Fruit fly (Drosophila melanogaster) whole organism, embryonic: ENCODE measurements around the gene CG14054.

Experiments
- CG10267 ChIP-seq: fragments of 200-800 bp; sonication (Bioruptor generic); optimal IDR thresholded peaks from 2 replicates; lab custom pipeline; 2018; ENCODE audit warnings: missing biosample characterization, mild to moderate bottlenecking, missing genetic modification characterization, moderate library complexity
- CG10366 ChIP-seq: fragments of 200-800 bp; sonication (Bioruptor generic); IDR thresholded peaks from 2 replicates; pipeline ENCODE4 v1.3.6; 2022; ENCODE audit warnings: missing biosample characterization, missing genetic modification characterization
- CG10431 ChIP-seq: fragments of 200-800 bp; sonication (Bioruptor generic); optimal IDR thresholded peaks from 3 replicates; lab custom pipeline; 2018; ENCODE audit warnings: missing biosample characterization, mild to moderate bottlenecking, missing genetic modification characterization
- CG11398 ChIP-seq: fragments of 200-800 bp; sonication (Bioruptor generic); optimal IDR thresholded peaks from 2 replicates; lab custom pipeline; 2016; ENCODE audit warnings: missing biosample characterization, missing genetic modification characterization
- CG11504 ChIP-seq: fragments of 200-800 bp; sonication (Bioruptor generic); optimal IDR thresholded peaks from 3 replicates; lab custom pipeline; 2019; ENCODE audit warnings: missing biosample characterization, mild to moderate bottlenecking, missing genetic modification characterization, moderate library complexity
- CG12769 ChIP-seq: fragments of 200-800 bp; sonication (Bioruptor generic); optimal IDR thresholded peaks from 2 replicates; lab custom pipeline; 2019; ENCODE audit warnings: missing biosample characterization, mild to moderate bottlenecking, missing genetic modification characterization, moderate library complexity
- CG13296 ChIP-seq: fragments of 200-800 bp; sonication (Bioruptor generic); optimal IDR thresholded peaks from 3 replicates; lab custom pipeline; 2018; ENCODE audit warnings: missing biosample characterization, mild to moderate bottlenecking, missing genetic modification characterization
- CG13775 ChIP-seq: fragments of 200-800 bp; sonication (Bioruptor generic); optimal IDR thresholded peaks from 3 replicates; lab custom pipeline; 2017; ENCODE audit warnings: missing biosample characterization, mild to moderate bottlenecking, missing genetic modification characterization
- CG14441 ChIP-seq: fragments of 200-800 bp; sonication (Bioruptor generic); IDR thresholded peaks from 2 replicates; pipeline ENCODE4 v1.3.6; 2022; ENCODE audit warnings: missing biosample characterization, missing genetic modification characterization
- CG1602 ChIP-seq: fragments of 200-800 bp; sonication (Bioruptor generic); optimal IDR thresholded peaks from 3 replicates; lab custom pipeline; 2016; ENCODE audit warnings: missing biosample characterization, missing genetic modification characterization
- CG31365 ChIP-seq: fragments of 200-800 bp; sonication (Bioruptor generic); optimal IDR thresholded peaks from 2 replicates; lab custom pipeline; 2018; ENCODE audit warnings: missing biosample characterization, mild to moderate bottlenecking, missing genetic modification characterization
- CG32532 ChIP-seq: fragments of 200-800 bp; sonication (Bioruptor generic); IDR thresholded peaks from 2 replicates; pipeline ENCODE4 v1.3.6; 2022; ENCODE audit warnings: missing biosample characterization, missing genetic modification characterization
- CG3407 ChIP-seq: fragments of 200-800 bp; sonication (Bioruptor generic); optimal IDR thresholded peaks from 2 replicates; lab custom pipeline; 2018; ENCODE audit warnings: missing biosample characterization, mild to moderate bottlenecking, missing genetic modification characterization
- CG3847 ChIP-seq: fragments of 200-800 bp; sonication (Bioruptor generic); IDR thresholded peaks from 2 replicates; pipeline ENCODE4 v1.3.6; 2022; ENCODE audit warnings: missing biosample characterization, missing genetic modification characterization
- CG4424 ChIP-seq: fragments of 200-800 bp; sonication (Bioruptor generic); optimal IDR thresholded peaks from 3 replicates; lab custom pipeline; 2016; ENCODE audit warnings: missing biosample characterization, missing genetic modification characterization
- CG8089 ChIP-seq: fragments of 200-800 bp; sonication (Bioruptor generic); optimal IDR thresholded peaks from 3 replicates; lab custom pipeline; 2016; ENCODE audit warnings: missing biosample characterization, missing genetic modification characterization
- CG8281 ChIP-seq: fragments of 200-800 bp; sonication (Bioruptor generic); optimal IDR thresholded peaks from 2 replicates; lab custom pipeline; 2018; ENCODE audit warnings: missing biosample characterization, mild to moderate bottlenecking, missing genetic modification characterization, moderate library complexity
- CG8290 ChIP-seq, 3 experiments: fragments of 200-800 bp; sonication (Bioruptor generic); optimal IDR thresholded peaks; 2 replicates each; lab custom pipeline; 2016 to 2019; ENCODE audit warnings: missing biosample characterization in 3 of 3, missing genetic modification characterization in 3 of 3, mild to moderate bottlenecking in 2 of 3, moderate library complexity in 1 of 3
- Deaf1 ChIP-seq: fragments of 200-800 bp; optimal IDR thresholded peaks from 3 replicates; lab custom pipeline; 2019; ENCODE audit warnings: missing biosample characterization, mild to moderate bottlenecking, missing genetic modification characterization, moderate library complexity
- Dip2 ChIP-seq: fragments of 200-800 bp; sonication (Bioruptor generic); IDR thresholded peaks from 2 replicates; pipeline ENCODE4 v1.3.6; 2022; ENCODE audit warnings: missing biosample characterization, missing genetic modification characterization
- Drgx ChIP-seq: fragments of 200-800 bp; sonication (Bioruptor generic); IDR thresholded peaks from 2 replicates; pipeline ENCODE4 v1.3.6; 2022; ENCODE audit warnings: missing biosample characterization, missing genetic modification characterization
- Eip74EF ChIP-seq, 2 experiments: fragments of 200-800 bp in 1 of 2; fragments of >200 bp in 1 of 2; sonication (Bioruptor generic) in 1 of 2; optimal IDR thresholded peaks; 2 replicates each; lab custom pipeline; 2017 to 2019; ENCODE audit warnings: missing biosample characterization in 2 of 2, missing genetic modification characterization in 2 of 2, mild to moderate bottlenecking in 1 of 2, moderate library complexity in 1 of 2
- Ets97D ChIP-seq: fragments of 200-800 bp; sonication (Bioruptor generic); optimal IDR thresholded peaks from 3 replicates; lab custom pipeline; 2016; ENCODE audit warnings: missing biosample characterization, missing genetic modification characterization
- H15 ChIP-seq: fragments of 200-800 bp; sonication (Bioruptor generic); IDR thresholded peaks from 3 replicates; pipeline ENCODE4 v1.3.6; 2022; ENCODE audit warnings: missing biosample characterization, missing genetic modification characterization
- Med ChIP-seq: fragments of 200-800 bp; sonication (Bioruptor generic); peaks from one replicate; lab custom pipeline; 2016; ENCODE audit warnings: missing biosample characterization, missing genetic modification characterization, mild to moderate bottlenecking, inconsistent platforms, moderate library complexity
- Meics ChIP-seq: fragments of 200-800 bp; sonication (Bioruptor generic); optimal IDR thresholded peaks from 2 replicates; lab custom pipeline; 2017; ENCODE audit warnings: missing biosample characterization, mild to moderate bottlenecking, missing genetic modification characterization
- NfI ChIP-seq: fragments of 200-800 bp; sonication (Bioruptor generic); optimal IDR thresholded peaks from 3 replicates; lab custom pipeline; 2018; ENCODE audit warnings: missing biosample characterization, mild to moderate bottlenecking, missing genetic modification characterization, moderate library complexity
- Ptx1 ChIP-seq: fragments of 200-800 bp; sonication (Bioruptor generic); IDR thresholded peaks from 2 replicates; pipeline ENCODE4 v1.3.6; 2022; ENCODE audit warnings: missing biosample characterization, missing genetic modification characterization
- Rx ChIP-seq: fragments of 200-800 bp; sonication (Bioruptor generic); IDR thresholded peaks from 2 replicates; pipeline ENCODE4 v1.3.6; 2022; ENCODE audit warnings: missing biosample characterization, missing genetic modification characterization
- ac ChIP-seq: fragments of 200-800 bp; sonication (Bioruptor generic); optimal IDR thresholded peaks from 3 replicates; lab custom pipeline; 2017; ENCODE audit warnings: missing biosample characterization, mild to moderate bottlenecking, missing genetic modification characterization
- croc ChIP-seq: fragments of 200-800 bp; sonication (Bioruptor generic); conservative IDR thresholded peaks from 3 replicates; pipeline ENCODE4 v1.3.6; 2022; ENCODE audit warnings: missing biosample characterization, missing genetic modification characterization
- crol ChIP-seq: fragments of 200-800 bp; sonication (Bioruptor generic); IDR thresholded peaks from 2 replicates; pipeline ENCODE4 v1.3.6; 2022; ENCODE audit warnings: missing biosample characterization, missing genetic modification characterization
- danr ChIP-seq: fragments of 200-800 bp; sonication (Bioruptor generic); IDR thresholded peaks from 2 replicates; pipeline ENCODE4 v1.3.6; 2022; ENCODE audit warnings: missing biosample characterization, missing genetic modification characterization
- dimm ChIP-seq: fragments of 200-800 bp; sonication (Bioruptor generic); IDR thresholded peaks from 2 replicates; pipeline ENCODE4 v1.3.6; 2022; ENCODE audit warnings: missing biosample characterization, missing genetic modification characterization
- dysf ChIP-seq: fragments of 200-800 bp; sonication (Bioruptor generic); IDR thresholded peaks from 3 replicates; pipeline ENCODE4 v1.3.6; 2022; ENCODE audit warnings: missing biosample characterization, missing genetic modification characterization
- ftz-f1 ChIP-seq: fragments of 200-800 bp; sonication (Bioruptor generic); optimal IDR thresholded peaks from 2 replicates; lab custom pipeline; 2016; ENCODE audit warnings: missing biosample characterization, missing genetic modification characterization
- gce ChIP-seq: fragments of 200-800 bp; sonication (Bioruptor generic); IDR thresholded peaks from 3 replicates; pipeline ENCODE4 v1.3.6; 2022; ENCODE audit warnings: missing biosample characterization, missing genetic modification characterization
- grau ChIP-seq: fragments of 200-800 bp; optimal IDR thresholded peaks from 3 replicates; lab custom pipeline; 2019; ENCODE audit warnings: missing biosample characterization, mild to moderate bottlenecking, missing genetic modification characterization, moderate library complexity
- gro ChIP-seq: fragments of 200-800 bp; sonication (Bioruptor generic); optimal IDR thresholded peaks from 2 replicates; lab custom pipeline; 2016; ENCODE audit warnings: missing biosample characterization, missing genetic modification characterization
- lmd ChIP-seq: fragments of 200-800 bp; sonication (Bioruptor generic); IDR thresholded peaks from 2 replicates; pipeline ENCODE4 v1.3.6; 2022; ENCODE audit warnings: missing biosample characterization, missing genetic modification characterization
- mirr ChIP-seq: fragments of 200-800 bp; sonication (Bioruptor generic); optimal IDR thresholded peaks from 3 replicates; lab custom pipeline; 2018; ENCODE audit warnings: missing biosample characterization, mild to moderate bottlenecking, missing genetic modification characterization
- mld ChIP-seq: fragments of 200-800 bp; sonication (Bioruptor generic); IDR thresholded peaks from 3 replicates; pipeline ENCODE4 v1.3.6; 2022; ENCODE audit warnings: missing biosample characterization, missing genetic modification characterization; ENCODE audit not compliant: partially characterized antibody
- p53 ChIP-seq: fragments of 200-800 bp; sonication (Bioruptor generic); optimal IDR thresholded peaks from 2 replicates; lab custom pipeline; 2016; ENCODE audit warnings: missing biosample characterization, missing genetic modification characterization
- pan ChIP-seq, 4 experiments: fragments of >200 bp in 3 of 4; fragments of 200-800 bp in 1 of 4; sonication (Bioruptor generic) in 1 of 4; optimal IDR thresholded peaks in 3 of 4; IDR thresholded peaks in 1 of 4; 2 replicates each; pipeline versions ENCODE4 v1.3.6 to Lab custom; 2017 to 2022; ENCODE audit warnings: missing biosample characterization in 2 of 4, missing genetic modification characterization in 2 of 4, mixed read lengths in 1 of 4
- pzg ChIP-seq: fragments of 200-800 bp; sonication (Bioruptor generic); optimal IDR thresholded peaks from 3 replicates; lab custom pipeline; 2018; ENCODE audit warnings: missing biosample characterization, mild to moderate bottlenecking, missing genetic modification characterization, moderate library complexity
- ro ChIP-seq: fragments of 200-800 bp; sonication (Bioruptor generic); IDR thresholded peaks from 2 replicates; pipeline ENCODE4 v1.3.6; 2022; ENCODE audit warnings: missing biosample characterization, missing genetic modification characterization
- stwl ChIP-seq: fragments of 200-800 bp; sonication (Bioruptor generic); optimal IDR thresholded peaks from 3 replicates; lab custom pipeline; 2018; ENCODE audit warnings: missing biosample characterization, mild to moderate bottlenecking, missing genetic modification characterization, moderate library complexity
- tio ChIP-seq: fragments of 200-800 bp; sonication (Bioruptor generic); optimal IDR thresholded peaks from 2 replicates; lab custom pipeline; 2017; ENCODE audit warnings: missing biosample characterization, missing genetic modification characterization, inconsistent platforms

The CG14054 gene

DNA sequence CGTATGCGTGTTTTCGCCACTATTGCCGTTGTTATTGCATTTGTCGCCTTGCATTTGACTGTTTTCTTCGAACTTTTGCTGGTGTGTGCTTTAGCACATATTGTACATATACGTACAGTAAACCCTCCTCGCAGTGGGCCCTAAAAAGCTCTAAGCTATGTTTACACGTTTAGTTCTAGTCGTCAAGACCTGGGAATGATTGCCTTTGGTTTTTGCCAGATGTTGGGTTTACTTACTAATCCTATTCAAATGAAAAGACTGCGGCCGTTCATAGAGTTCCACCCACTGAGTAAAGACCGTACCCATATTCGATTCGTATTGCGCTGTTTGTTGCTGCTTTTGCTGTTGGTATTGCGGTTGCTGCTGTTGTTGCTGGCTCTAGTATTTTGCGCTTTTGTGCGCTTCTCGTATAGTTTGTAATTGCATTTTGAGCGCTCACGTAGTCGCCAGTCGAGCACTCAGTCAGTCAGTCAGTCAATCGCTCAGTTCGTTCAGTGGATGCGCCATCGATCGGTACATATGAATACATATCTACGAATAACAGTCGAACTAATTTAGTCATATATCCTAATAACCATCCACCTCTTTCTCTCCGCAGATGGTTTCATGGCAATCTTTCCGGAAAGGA, 41.7 kb upstream of the CG14054 start (continued):
- TF ChIP-seq mld (GFP tag; lab: Robert Waterston, UW) = no peak
- peak; percentile 27; the same call in 1 of the 2 replicates for TF ChIP-seq CG14441 (GFP tag; lab: Robert Waterston, UW)
- TF ChIP-seq CG8281 (tag; lab: Kevin White, UChicago) = peak; percentile 65
- TF ChIP-seq pan (optimal IDR thresholded peaks at IDR 0.05; lab: Kevin White, UChicago) = no peak
- TF ChIP-seq pan (GFP tag; optimal IDR thresholded peaks at IDR 0.05 in 1 of 2, IDR thresholded peaks at IDR 0.05 in 1 of 2) = no peak
- peak; percentile 60 for TF ChIP-seq grau (tag; lab: Kevin White, UChicago)
- no peak for TF ChIP-seq CG11398
- TF ChIP-seq gro (GFP tag; lab: Kevin White, UChicago) = no peak
- peak; percentile 31; the same call in 1 of the 3 replicates for TF ChIP-seq dysf (GFP tag; lab: Robert Waterston, UW)
- TF ChIP-seq CG3407 (GFP tag; lab: Kevin White, UChicago) = no peak
- 0 out of 2 replicates have a peak, but pooled peaks have one; percentile 19 for TF ChIP-seq lmd (GFP tag; lab: Robert Waterston, UW)
- TF ChIP-seq CG10366 (GFP tag; lab: Robert Waterston, UW) = no peak; the same call in 1 of the 2 replicates
- TF ChIP-seq danr (GFP tag; lab: Robert Waterston, UW) = no peak
- no peak for TF ChIP-seq Rx (GFP tag; lab: Robert Waterston, UW)
- no peak for TF ChIP-seq Dip2
- TF ChIP-seq Ptx1 (GFP tag; lab: Robert Waterston, UW) = peak; percentile 31; the same call in 1 of the 2 replicates
- TF ChIP-seq CG11504 = no peak
- TF ChIP-seq Drgx = peak; percentile 91

dm6 chrX:2106367-2106766, 40.2 kb upstream of the CG14054 start:
- peak; percentile 84 for TF ChIP-seq Med
- no peak for TF ChIP-seq dimm
- peak; percentile 88 for TF ChIP-seq CG31365 (tag; lab: Kevin White, UChicago)
- TF ChIP-seq Meics (GFP tag; lab: Kevin White, UChicago) = peak; percentile 6
- TF ChIP-seq CG12769 (tag; lab: Kevin White, UChicago) = peak; percentile 62
- TF ChIP-seq CG13775 (GFP tag; lab: Kevin White, UChicago) = peak; percentile 3
- peak; percentile 89 for TF ChIP-seq CG8290 (GFP tag; optimal IDR thresholded peaks at IDR 0.05; lab: Kevin White, UChicago)
- peak in 1 of 2 experiments; percentile 46 for TF ChIP-seq CG8290 (tag; optimal IDR thresholded peaks at IDR 0.05; lab: Kevin White, UChicago)
- peak; percentile 12 for TF ChIP-seq mirr
- no peak for TF ChIP-seq H15
- peak in 1 of 2 experiments; percentile 44 for TF ChIP-seq Eip74EF (GFP tag; optimal IDR thresholded peaks at IDR 0.05; lab: Kevin White, UChicago)
- peak; percentile 79 for TF ChIP-seq Ets97D (GFP tag; lab: Kevin White, UChicago)
- peak; percentile 13 for TF ChIP-seq stwl (tag; lab: Kevin White, UChicago)
- peak; percentile 16; the same call in 1 of the 2 replicates for TF ChIP-seq CG32532 (GFP tag; lab: Robert Waterston, UW)
- no peak for TF ChIP-seq tio (GFP tag; lab: Kevin White, UChicago)
- peak; percentile 2 for TF ChIP-seq gro (GFP tag; lab: Kevin White, UChicago)
- TF ChIP-seq CG13296 = peak; percentile 8
- peak; percentile 28; the same call in 1 of the 2 replicates for TF ChIP-seq crol (GFP tag; lab: Robert Waterston, UW)
- no peak for TF ChIP-seq ac (GFP tag; lab: Kevin White, UChicago)
- TF ChIP-seq NfI (GFP tag; lab: Kevin White, UChicago) = peak; percentile 31
- TF ChIP-seq pzg (GFP tag; lab: Kevin White, UChicago) = no peak
- TF ChIP-seq CG8089 = no peak
- TF ChIP-seq p53 = no peak
- TF ChIP-seq CG10267 = no peak
- no peak for TF ChIP-seq gce (GFP tag; lab: Robert Waterston, UW)
- 0 out of 2 replicates have a peak, but pooled peaks have one; percentile 22 for TF ChIP-seq CG3847 (GFP tag; lab: Robert Waterston, UW)
- no peak for TF ChIP-seq CG1602 (GFP tag; lab: Kevin White, UChicago)
- no peak for TF ChIP-seq ro (GFP tag; lab: Robert Waterston, UW)
- no peak for TF ChIP-seq croc (GFP tag; lab: Robert Waterston, UW)
- no peak for TF ChIP-seq CG4424
- TF ChIP-seq ftz-f1 (GFP tag; lab: Kevin White, UChicago) = peak; percentile 46
- no peak for TF ChIP-seq CG10431 (GFP tag; lab: Kevin White, UChicago)
- TF ChIP-seq Deaf1 (tag; lab: Kevin White, UChicago) = peak; percentile 35
